Worm (Caenorhabditis elegans) whole organism, L3 larva: ENCODE data around the gene tag-250.

Source experiments
- R02D3.7 ChIP-seq: fragments of 150-350 bp; optimal IDR thresholded peaks from 2 replicates; lab custom pipeline; 2014; ENCODE audit warnings: missing biosample characterization, missing genetic modification characterization
- ZK546.5 ChIP-seq: sonication (generic microtip); optimal IDR thresholded peaks from 2 replicates; lab custom pipeline; 2017; ENCODE audit warnings: missing biosample characterization, missing genetic modification characterization
- aly-2 ChIP-seq: fragments of 150-350 bp; optimal IDR thresholded peaks from 2 replicates; lab custom pipeline; 2014; ENCODE audit warnings: missing biosample characterization, missing genetic modification characterization
- ama-1 ChIP-seq: fragments of 150-350 bp; optimal IDR thresholded peaks from 2 replicates; lab custom pipeline; 2018
- ceh-28 ChIP-seq: fragments of 150-350 bp; optimal IDR thresholded peaks from 2 replicates; lab custom pipeline; 2014; ENCODE audit warnings: missing biosample characterization, missing genetic modification reagents, missing genetic modification characterization
- ceh-82 ChIP-seq: fragments of 150-350 bp; optimal IDR thresholded peaks from 2 replicates; lab custom pipeline; 2014; ENCODE audit warnings: missing biosample characterization, missing genetic modification characterization
- ceh-9 ChIP-seq: sonication (generic microtip); optimal IDR thresholded peaks from 2 replicates; lab custom pipeline; 2018; ENCODE audit warnings: missing biosample characterization, missing genetic modification characterization
- egl-5 ChIP-seq: fragments of 150-350 bp; optimal IDR thresholded peaks from 2 replicates; lab custom pipeline; 2017; ENCODE audit warnings: missing biosample characterization, missing genetic modification reagents, missing genetic modification characterization, inconsistent platforms
- elt-1 ChIP-seq: fragments of 150-350 bp; optimal IDR thresholded peaks from 2 replicates; lab custom pipeline; 2014; ENCODE audit warnings: missing biosample characterization, missing genetic modification characterization
- elt-2 ChIP-seq: sonication (generic microtip); optimal IDR thresholded peaks from 2 replicates; lab custom pipeline; 2016; ENCODE audit warnings: missing genetic modification reagents, mild to moderate bottlenecking, missing genetic modification characterization, missing compliant biosample characterization
- elt-3 ChIP-seq, 3 experiments: fragments of 150-350 bp in 1 of 3; sonication (generic microtip) in 2 of 3; optimal IDR thresholded peaks; 2 replicates in 2 of 3; 4 replicates in 1 of 3; lab custom pipeline; 2014 to 2017; ENCODE audit warnings: missing biosample characterization in 3 of 3, missing genetic modification characterization in 3 of 3
- eor-1 ChIP-seq, 2 experiments: fragments of 150-350 bp; optimal IDR thresholded peaks; 2 replicates each; lab custom pipeline; 2014 to 2018; ENCODE audit warnings: missing biosample characterization in 2 of 2, missing genetic modification characterization in 2 of 2
- fkh-10 ChIP-seq: sonication (generic microtip); optimal IDR thresholded peaks from 2 replicates; lab custom pipeline; 2017; ENCODE audit warnings: missing biosample characterization, missing genetic modification reagents, missing genetic modification characterization
- fkh-2 ChIP-seq: fragments of 150-350 bp; optimal IDR thresholded peaks from 2 replicates; lab custom pipeline; 2014; ENCODE audit warnings: missing biosample characterization, missing genetic modification reagents, missing genetic modification characterization
- hmg-11 ChIP-seq: sonication (generic microtip); optimal IDR thresholded peaks from 2 replicates; lab custom pipeline; 2016; ENCODE audit warnings: missing genetic modification characterization, missing compliant biosample characterization
- jun-1 ChIP-seq: fragments of 150-350 bp; optimal IDR thresholded peaks from 2 replicates; lab custom pipeline; 2014; ENCODE audit warnings: missing biosample characterization, missing genetic modification reagents, missing genetic modification characterization
- lin-15B ChIP-seq: fragments of 150-350 bp; optimal IDR thresholded peaks from 2 replicates; lab custom pipeline; 2014; ENCODE audit warnings: missing biosample characterization, missing genetic modification characterization
- lin-39 ChIP-seq: fragments of 150-350 bp; optimal IDR thresholded peaks from 2 replicates; lab custom pipeline; 2018; ENCODE audit warnings: missing biosample characterization, missing genetic modification reagents, missing genetic modification characterization
- lsy-12 ChIP-seq: sonication (generic microtip); optimal IDR thresholded peaks from 2 replicates; lab custom pipeline; 2016; ENCODE audit warnings: mild to moderate bottlenecking, missing genetic modification characterization, missing compliant biosample characterization
- mdl-1 ChIP-seq: fragments of 150-350 bp; optimal IDR thresholded peaks from 2 replicates; lab custom pipeline; 2014; ENCODE audit warnings: missing biosample characterization, missing genetic modification characterization
- mml-1 ChIP-seq: fragments of 150-350 bp; sonication (generic microtip); optimal IDR thresholded peaks from 3 replicates; lab custom pipeline; 2014; ENCODE audit warnings: missing biosample characterization, missing genetic modification characterization
- nfya-1 ChIP-seq: sonication (generic microtip); optimal IDR thresholded peaks from 2 replicates; lab custom pipeline; 2017; ENCODE audit warnings: missing genetic modification characterization, mild to moderate bottlenecking, missing compliant biosample characterization, antibody characterized with exemption, moderate library complexity; ENCODE audit not compliant: insufficient read depth
- nhr-11 ChIP-seq: fragments of 150-350 bp; optimal IDR thresholded peaks from 2 replicates; lab custom pipeline; 2014; ENCODE audit warnings: missing biosample characterization, missing genetic modification characterization
- nhr-23 ChIP-seq: fragments of 150-350 bp; optimal IDR thresholded peaks from 2 replicates; lab custom pipeline; 2014; ENCODE audit warnings: missing biosample characterization, missing genetic modification reagents, missing genetic modification characterization
- nhr-25 ChIP-seq: sonication (generic microtip); optimal IDR thresholded peaks from 2 replicates; lab custom pipeline; 2017; ENCODE audit warnings: missing biosample characterization, missing genetic modification characterization
- nhr-43 ChIP-seq: sonication (generic microtip); optimal IDR thresholded peaks from 2 replicates; lab custom pipeline; 2016; ENCODE audit warnings: mild to moderate bottlenecking, missing genetic modification characterization, missing compliant biosample characterization; ENCODE audit not compliant: poor library complexity, severe bottlenecking
- nhr-67 ChIP-seq: fragments of 150-350 bp; optimal IDR thresholded peaks from 2 replicates; lab custom pipeline; 2014; ENCODE audit warnings: missing biosample characterization, missing genetic modification characterization
- nhr-77 ChIP-seq: fragments of 150-350 bp; optimal IDR thresholded peaks from 2 replicates; lab custom pipeline; 2014; ENCODE audit warnings: missing biosample characterization, missing genetic modification characterization
- pha-4 ChIP-seq: fragments of 150-350 bp; optimal IDR thresholded peaks from 2 replicates; lab custom pipeline; 2014; ENCODE audit warnings: missing biosample characterization, missing genetic modification reagents, missing genetic modification characterization
- pqm-1 ChIP-seq: fragments of 150-350 bp; optimal IDR thresholded peaks from 2 replicates; lab custom pipeline; 2017; ENCODE audit warnings: missing biosample characterization, missing genetic modification characterization, inconsistent platforms
- sea-2 ChIP-seq: fragments of 150-350 bp; sonication (generic microtip); optimal IDR thresholded peaks from 4 replicates; lab custom pipeline; 2014; ENCODE audit warnings: missing biosample characterization, missing genetic modification reagents, missing genetic modification characterization
- skn-1 ChIP-seq: fragments of 150-350 bp; optimal IDR thresholded peaks from 2 replicates; lab custom pipeline; 2014; ENCODE audit warnings: missing biosample characterization, missing genetic modification characterization
- snpc-4 ChIP-seq: fragments of 150-350 bp; optimal IDR thresholded peaks from 2 replicates; lab custom pipeline; 2014; ENCODE audit warnings: missing biosample characterization, missing genetic modification characterization
- tbx-2 ChIP-seq: sonication (generic microtip); optimal IDR thresholded peaks from 2 replicates; lab custom pipeline; 2016; ENCODE audit warnings: mild to moderate bottlenecking, missing genetic modification characterization, missing compliant biosample characterization
- ztf-11 ChIP-seq: fragments of 150-350 bp; optimal IDR thresholded peaks from 2 replicates; lab custom pipeline; 2014; ENCODE audit warnings: missing biosample characterization, missing genetic modification characterization
- ztf-4 ChIP-seq: fragments of 150-350 bp; optimal IDR thresholded peaks from 2 replicates; lab custom pipeline; 2014; ENCODE audit warnings: missing biosample characterization, missing genetic modification characterization

The tag-250 gene

ce11 chrIII:7924821-7925220 lies at the start of gene tag-250:
TSS of gene tag-250 (minus strand) at chrIII:7924921.
- TF ChIP-seq ZK546.5 (no peak), lin-15B (tag; lab: Kevin White, UChicago) (no peak), hmg-11 (tag; lab: Kevin White, UChicago) (no peak)

ce11 chrIII:7973968-7974607 lies 49.4 kb upstream of the tag-250 start:
- TF ChIP-seq ZK546.5, result no peak
- TF ChIP-seq jun-1 (tag; lab: Kevin White, UChicago), result peak; percentile 60
- no peak for TF ChIP-seq fkh-2 (tag; lab: Kevin White, UChicago)
- peak; percentile 24 for TF ChIP-seq nhr-25 (tag; lab: Kevin White, UChicago)
- peak; percentile 26 for TF ChIP-seq pqm-1 (tag; lab: Kevin White, UChicago)
- TF ChIP-seq ztf-4, result peak; percentile 19
- peak; percentile 71 for TF ChIP-seq pha-4 (tag; lab: Kevin White, UChicago)
- no peak for TF ChIP-seq elt-3 (tag; optimal IDR thresholded peaks at IDR 0.05; lab: Kevin White, UChicago)
- peak; percentile 42 for TF ChIP-seq skn-1 (tag; lab: Kevin White, UChicago)
- peak; percentile 54 for TF ChIP-seq elt-2 (tag; lab: Kevin White, UChicago)
- peak; percentile 9 for TF ChIP-seq lin-39
- TF ChIP-seq nhr-43 (tag; lab: Kevin White, UChicago), result peak; percentile 15
- TF ChIP-seq nhr-23, result no peak

ce11 chrIII:7973201-7973767 lies 48.6 kb upstream of the tag-250 start, which contains the start of the genes eef-1B.1 and aco-2:
TSS of gene eef-1B.1 (minus strand) at chrIII:7973386.
TSS of gene aco-2 (plus strand) at chrIII:7973717.
- peak; percentile 45 for TF ChIP-seq mdl-1 (tag; lab: Kevin White, UChicago)
- peak; percentile 82 for TF ChIP-seq pqm-1 (tag; lab: Kevin White, UChicago)
- peak; percentile 37 for TF ChIP-seq aly-2 (tag; lab: Kevin White, UChicago)
- no peak for TF ChIP-seq mml-1 (tag; lab: Kevin White, UChicago)
- TF ChIP-seq fkh-10, result peak; percentile 54
- peak; percentile 86 for TF ChIP-seq ama-1 (lab: Kevin White, UChicago)
- TF ChIP-seq ztf-11 (tag; lab: Kevin White, UChicago), result no peak
- TF ChIP-seq fkh-2 (tag; lab: Kevin White, UChicago), result no peak
- TF ChIP-seq nhr-23, result peak; percentile 98
- peak; percentile 11 for TF ChIP-seq ztf-4
- TF ChIP-seq elt-1 (tag; lab: Kevin White, UChicago), result peak; percentile 28
- TF ChIP-seq sea-2 (GFP tag; lab: Kevin White, UChicago), result no peak
- peak; percentile 85 for TF ChIP-seq egl-5 (tag; lab: Kevin White, UChicago)
- TF ChIP-seq ceh-82 (tag; lab: Kevin White, UChicago), result peak; percentile 73
- peak; percentile 92 for TF ChIP-seq hmg-11 (tag; lab: Kevin White, UChicago)
- peak; percentile 89 for TF ChIP-seq jun-1 (tag; lab: Kevin White, UChicago)
- TF ChIP-seq skn-1 (tag; lab: Kevin White, UChicago), result peak; percentile 85
- peak; percentile 92 for TF ChIP-seq nfya-1 (tag; lab: Kevin White, UChicago)
- peak; percentile 95 for TF ChIP-seq lin-15B (tag; lab: Kevin White, UChicago)
- no peak for TF ChIP-seq ceh-9 (tag; lab: Kevin White, UChicago)
- TF ChIP-seq nhr-25 (tag; lab: Kevin White, UChicago), result peak; percentile 97
- TF ChIP-seq nhr-77 (tag; lab: Kevin White, UChicago), result no peak
- peak; percentile 96 for TF ChIP-seq pha-4 (tag; lab: Kevin White, UChicago)
- TF ChIP-seq nhr-11, result peak; percentile 36
- peak; percentile 89 for TF ChIP-seq nhr-43 (tag; lab: Kevin White, UChicago)
- TF ChIP-seq lsy-12 (tag; lab: Kevin White, UChicago), result peak; percentile 91
- peak; percentile 97 for TF ChIP-seq lin-39
- TF ChIP-seq R02D3.7, result peak; percentile 85
- peak; percentile 72 for TF ChIP-seq tbx-2 (tag; lab: Kevin White, UChicago)
- TF ChIP-seq nhr-67 (tag; lab: Kevin White, UChicago), result no peak
- no peak for TF ChIP-seq eor-1 (tag; optimal IDR thresholded peaks at IDR 0.05; lab: Kevin White, UChicago)
- TF ChIP-seq snpc-4 (tag; lab: Kevin White, UChicago), result peak; percentile 85
- TF ChIP-seq elt-2 (tag; lab: Kevin White, UChicago), result peak; percentile 78
- TF ChIP-seq ceh-28 (tag; lab: Kevin White, UChicago), result peak; percentile 75
